Worm (Caenorhabditis elegans): ENCODE data around the gene Y9C2UA.1.

The Y9C2UA.1 gene

DNA sequence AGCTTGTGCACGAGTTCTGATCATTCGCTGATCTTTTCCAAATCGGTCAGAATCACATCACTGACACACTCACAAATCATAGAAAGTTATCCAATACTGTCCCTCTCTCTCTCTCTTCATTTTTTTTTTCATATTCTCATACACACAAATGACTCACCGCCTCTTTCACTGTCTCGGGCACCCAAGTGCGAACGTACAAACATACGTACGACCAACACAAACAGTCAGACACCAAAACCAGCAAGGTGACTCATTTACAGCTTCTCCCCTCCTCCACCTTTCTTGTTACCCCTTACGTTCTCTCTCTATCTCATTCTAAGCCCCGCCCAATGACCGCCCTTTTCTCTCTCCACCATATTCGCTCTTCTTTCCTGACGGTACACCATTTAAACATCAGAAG lies 12.5 kb upstream of the Y9C2UA.1 start (continued):
- TF ChIP-seq lin-1 (GFP tag; IDR thresholded peaks at IDR 0.05) (no peak), dve-1 (tag; optimal IDR thresholded peaks at IDR 0.05; ENCODE audit: insufficient read depth) (peak; percentile 65), pqm-1 (tag; optimal IDR thresholded peaks at IDR 0.05) (no peak), nhr-237 (tag; optimal IDR thresholded peaks at IDR 0.05) (no peak), F44E2.7 (GFP tag; IDR thresholded peaks at IDR 0.05) (no peak), daf-16 (GFP tag; optimal IDR thresholded peaks at IDR 0.05) (no peak), daf-16 (tag; optimal IDR thresholded peaks at IDR 0.05) (peak; percentile 19), hlh-11 (tag; optimal IDR thresholded peaks at IDR 0.05) (peak; percentile 71), ceh-44 (GFP tag; IDR thresholded peaks at IDR 0.05) (no peak)

DNA sequence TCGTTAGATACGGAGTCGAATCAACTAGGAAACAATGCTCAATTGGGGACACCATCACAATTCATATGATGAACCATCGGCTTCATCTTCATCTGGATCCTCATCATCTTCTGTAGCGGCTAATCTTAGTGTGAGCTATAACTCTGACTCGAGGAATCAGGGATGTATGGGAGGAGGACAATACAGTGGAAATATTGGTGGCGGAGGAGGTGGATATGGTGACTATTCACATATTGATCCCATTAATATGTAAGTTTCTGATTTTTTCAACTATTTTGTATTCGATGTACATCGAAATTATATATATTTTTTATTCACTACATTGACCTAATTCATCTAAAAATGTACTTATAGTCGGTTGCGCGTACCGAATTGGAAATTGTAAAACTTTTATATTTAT lies 12.1 kb upstream of the Y9C2UA.1 start:
- TF ChIP-seq nhr-6 (tag; optimal IDR thresholded peaks at IDR 0.05) (no peak), F10B5.3 (tag; optimal IDR thresholded peaks at IDR 0.05) (no peak), hif-1 (tag; optimal IDR thresholded peaks at IDR 0.05) (no peak), mdt-29 (GFP tag; IDR thresholded peaks at IDR 0.05) (no peak), unc-62 (GFP tag; optimal IDR thresholded peaks at IDR 0.05 in 1 of 2) (peak in 1 of 2 experiments; percentile 7), unc-62 (tag; optimal IDR thresholded peaks at IDR 0.05) (no peak), duxl-1 (tag; optimal IDR thresholded peaks at IDR 0.05; ENCODE audit: poor library complexity) (no peak), aha-1 (tag) (peak; percentile 93), nhr-76 (tag; optimal IDR thresholded peaks at IDR 0.05) (no peak), nhr-111 (GFP tag; optimal IDR thresholded peaks at IDR 0.05) (no peak), hmg-1.1 (GFP tag; IDR thresholded peaks at IDR 0.05) (0 out of 2 replicates have a peak, but pooled peaks have one; percentile 0)

DNA sequence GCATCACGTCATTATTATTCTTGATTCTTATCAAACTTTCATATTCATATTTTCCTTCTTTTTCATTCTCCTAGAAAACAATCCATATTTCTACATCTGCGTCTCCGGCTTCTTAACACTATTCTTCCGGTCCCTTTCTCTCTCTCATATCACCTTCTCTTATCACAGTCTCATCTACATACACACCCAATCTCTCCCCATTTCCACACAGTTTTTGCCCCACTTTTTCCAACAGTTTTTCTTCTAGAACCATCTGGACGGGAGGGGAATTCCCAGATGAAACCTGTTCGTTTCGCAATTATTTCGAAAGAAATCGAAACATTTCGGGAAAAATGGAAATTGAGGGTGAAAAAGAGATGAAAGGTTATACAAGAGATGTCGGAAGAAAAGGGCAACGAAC lies 11.3 kb upstream of the Y9C2UA.1 start:
- TF ChIP-seq duxl-1 (tag; optimal IDR thresholded peaks at IDR 0.05; ENCODE audit: poor library complexity) (no peak), fos-1 (tag; optimal IDR thresholded peaks at IDR 0.05) (no peak), hmg-1.1 (GFP tag; IDR thresholded peaks at IDR 0.05) (0 out of 2 replicates have a peak, but pooled peaks have one; percentile 21), unc-130 (GFP tag; optimal IDR thresholded peaks at IDR 0.05) (no peak), lin-39 (tag; optimal IDR thresholded peaks at IDR 0.05) (no peak), ZK337.2 (GFP tag; IDR thresholded peaks at IDR 0.05) (no peak), ceh-44 (GFP tag; IDR thresholded peaks at IDR 0.05) (no peak), nhr-77 (tag; optimal IDR thresholded peaks at IDR 0.05) (peak; percentile 68), nhr-102 (tag; optimal IDR thresholded peaks at IDR 0.05) (peak; percentile 19), vab-7 (GFP tag; IDR thresholded peaks at IDR 0.05) (no peak), lin-29 (GFP tag; IDR thresholded peaks at IDR 0.05) (peak; percentile 69), unc-62 (GFP tag; optimal IDR thresholded peaks at IDR 0.05 in 1 of 2) (peak in 1 of 2 experiments; percentile 45), unc-62 (tag; optimal IDR thresholded peaks at IDR 0.05) (no peak), ctbp-1 (GFP tag; IDR thresholded peaks at IDR 0.05) (0 out of 2 replicates have a peak, but pooled peaks have one; percentile 19), saeg-2 (GFP tag; IDR thresholded peaks at IDR 0.05) (no peak), F49E8.2 (tag; optimal IDR thresholded peaks at IDR 0.05; ENCODE audit: borderline replicate concordance) (no peak), dmd-6 (GFP tag; IDR thresholded peaks at IDR 0.05) (peak; percentile 82), nhr-41 (GFP tag; IDR thresholded peaks at IDR 0.05) (0 out of 2 replicates have a peak, but pooled peaks have one; percentile 6), ceh-62 (tag; optimal IDR thresholded peaks at IDR 0.05) (no peak), php-3 (GFP tag; IDR thresholded peaks at IDR 0.05) (0 out of 2 replicates have a peak, but pooled peaks have one; percentile 12), F10B5.3 (tag; optimal IDR thresholded peaks at IDR 0.05) (no peak), jun-1 (tag; optimal IDR thresholded peaks at IDR 0.05) (no peak), attf-4 (tag; optimal IDR thresholded peaks at IDR 0.05) (no peak), zag-1 (tag; optimal IDR thresholded peaks at IDR 0.05) (no peak), nhr-48 (tag; optimal IDR thresholded peaks at IDR 0.05) (peak; percentile 79), Y5F2A.4 (GFP tag; optimal IDR thresholded peaks at IDR 0.05) (no peak), mdl-1 (tag; optimal IDR thresholded peaks at IDR 0.05) (peak; percentile 21 to 36), mxl-3 (GFP tag; optimal IDR thresholded peaks at IDR 0.05) (peak; percentile 64), nhr-237 (tag; optimal IDR thresholded peaks at IDR 0.05) (no peak), snpc-4 (tag; optimal IDR thresholded peaks at IDR 0.05) (no peak), ceh-82 (tag; optimal IDR thresholded peaks at IDR 0.05) (no peak), nhr-42 (GFP tag; IDR thresholded peaks at IDR 0.05) (no peak), daf-8 (GFP tag; IDR thresholded peaks at IDR 0.05) (no peak), nhr-25 (tag; optimal IDR thresholded peaks at IDR 0.05; ENCODE audit: borderline replicate concordance, insufficient read depth) (no peak), ceh-20 (GFP tag; IDR thresholded peaks at IDR 0.05) (no peak)
